Worm (Caenorhabditis elegans) whole organism, L2 larva: ENCODE data around the gene fnip-2.
A peak's percentile ranks its signal among the peaks of the same experiment; 100 is the strongest.

ENCODE experiments used
- C34F6.9 ChIP-seq: fragments of 150-350 bp; optimal IDR thresholded peaks from 2 replicates; lab custom pipeline; 2014; ENCODE audit warnings: missing biosample characterization, missing genetic modification characterization
- ama-1 ChIP-seq: fragments of 150-350 bp; optimal IDR thresholded peaks from 2 replicates; lab custom pipeline; 2018; ENCODE audit warnings: inconsistent platforms
- fos-1 ChIP-seq: fragments of 150-350 bp; optimal IDR thresholded peaks from 2 replicates; lab custom pipeline; 2014; ENCODE audit warnings: missing biosample characterization, missing genetic modification characterization
- lsy-2 ChIP-seq, 2 experiments: fragments of 150-350 bp in 1 of 2; sonication (generic microtip) in 1 of 2; optimal IDR thresholded peaks; 2 replicates each; lab custom pipeline; 2014 to 2017; ENCODE audit warnings: missing biosample characterization in 2 of 2, missing genetic modification characterization in 2 of 2
- mab-5 ChIP-seq: fragments of 150-350 bp; optimal IDR thresholded peaks from 2 replicates; lab custom pipeline; 2014; ENCODE audit warnings: missing biosample characterization, missing genetic modification characterization
- nhr-10 ChIP-seq: sonication (generic microtip); optimal IDR thresholded peaks from 2 replicates; lab custom pipeline; 2017; ENCODE audit warnings: missing biosample characterization, missing genetic modification characterization
- nhr-77 ChIP-seq: fragments of 150-350 bp; optimal IDR thresholded peaks from 2 replicates; lab custom pipeline; 2014; ENCODE audit warnings: missing biosample characterization, missing genetic modification characterization
- peb-1 ChIP-seq: fragments of 150-350 bp; optimal IDR thresholded peaks from 2 replicates; lab custom pipeline; 2014; ENCODE audit warnings: missing biosample characterization, missing genetic modification characterization
- unc-39 ChIP-seq: fragments of 150-350 bp; optimal IDR thresholded peaks from 2 replicates; lab custom pipeline; 2014; ENCODE audit warnings: missing biosample characterization, missing genetic modification characterization

DNA sequence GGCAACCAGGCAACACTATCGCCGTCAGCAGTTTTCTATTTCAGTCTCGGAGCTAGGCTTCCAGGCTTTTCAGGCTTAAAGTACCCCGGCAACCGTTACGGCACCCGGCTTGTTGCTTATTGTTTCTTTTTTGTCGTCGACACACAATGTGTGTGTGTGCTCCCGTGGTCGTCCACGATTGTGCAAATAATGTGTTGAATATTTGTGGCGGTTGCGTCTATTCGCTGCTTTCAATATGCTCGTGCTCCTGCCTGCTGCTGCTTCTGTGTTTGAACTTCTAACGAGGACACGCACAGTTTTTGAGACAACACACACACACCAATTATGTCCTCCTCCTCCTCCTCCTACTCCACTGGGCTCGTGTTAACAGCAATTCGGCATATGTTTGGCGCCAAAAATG is 1.3 kb upstream of the fnip-2 start:
- TF ChIP-seq lsy-2 (tag; optimal IDR thresholded peaks at IDR 0.05; lab: Kevin White, UChicago): no peak
- TF ChIP-seq nhr-77 (tag; lab: Kevin White, UChicago): no peak
- no peak for TF ChIP-seq mab-5 (tag; lab: Kevin White, UChicago)
- no peak for TF ChIP-seq nhr-10 (tag; lab: Kevin White, UChicago)
- TF ChIP-seq peb-1 (tag; lab: Kevin White, UChicago): no peak
- peak; percentile 4 for TF ChIP-seq ama-1
- no peak for TF ChIP-seq fos-1 (tag; lab: Kevin White, UChicago)
- no peak for TF ChIP-seq C34F6.9 (tag; lab: Kevin White, UChicago)
- TF ChIP-seq unc-39 (tag; lab: Kevin White, UChicago): no peak
